Fruit fly (Drosophila melanogaster) whole organism, wandering third instar larva: Measurements from ENCODE around the gene lmgB.

ENCODE experiments used
- CrebA ChIP-seq: fragments of 200-800 bp; sonication (Bioruptor generic); optimal IDR thresholded peaks from 2 replicates; lab custom pipeline; 2016; ENCODE audit warnings: missing biosample characterization, mild to moderate bottlenecking, missing genetic modification characterization, borderline replicate concordance
- Rel ChIP-seq, 2 experiments: fragments of 200-800 bp; sonication (Bioruptor generic) in 1 of 2; optimal IDR thresholded peaks; 2 replicates in 1 of 2; 3 replicates in 1 of 2; lab custom pipeline; 2016 to 2019; ENCODE audit warnings: mild to moderate bottlenecking in 2 of 2, missing biosample characterization in 2 of 2, missing genetic modification characterization in 2 of 2, moderate library complexity in 1 of 2
- psq ChIP-seq: fragments of 200-800 bp; sonication (Bioruptor generic); optimal IDR thresholded peaks from 3 replicates; lab custom pipeline; 2017; ENCODE audit warnings: missing biosample characterization, mild to moderate bottlenecking, missing genetic modification characterization, moderate library complexity

dm6 chr2L:8545393-8546100 is 17.1 kb upstream of the lmgB start:
- TF ChIP-seq CrebA (GFP tag; lab: Kevin White, UChicago) (no peak), psq (no peak), Rel (GFP tag; optimal IDR thresholded peaks at IDR 0.05; lab: Kevin White, UChicago) (no peak), Rel (tag; optimal IDR thresholded peaks at IDR 0.05; lab: Kevin White, UChicago) (no peak)
